Fruit fly (Drosophila melanogaster): Measurements from ENCODE around the gene Vsx1.

DNA sequence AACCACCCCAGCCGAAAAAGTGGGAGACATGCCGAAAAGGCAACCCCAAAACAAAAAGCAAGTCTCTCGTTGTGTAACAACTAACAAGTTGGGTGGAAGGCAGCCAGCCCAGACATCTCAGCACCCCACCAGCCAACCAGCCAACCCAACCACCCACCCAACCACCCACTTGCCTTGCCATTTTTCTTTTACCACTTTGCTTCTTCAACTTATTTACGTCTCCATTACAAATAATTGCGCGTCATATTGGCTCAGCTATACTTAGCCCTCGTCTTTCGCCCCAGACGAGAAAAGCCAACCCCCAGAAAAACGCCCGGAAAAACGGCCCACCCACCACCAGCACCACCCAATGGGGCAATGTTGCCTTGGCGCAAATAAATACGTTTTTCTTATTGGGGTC is 8.3 kb downstream of the Vsx1 start:
- TF ChIP-seq rn (GFP tag; IDR thresholded peaks at IDR 0.05) (no peak), gl (tag; optimal IDR thresholded peaks at IDR 0.05) (no peak), Pif1B (GFP tag; optimal IDR thresholded peaks at IDR 0.05) (no peak)
